Fruit fly (Drosophila melanogaster): ENCODE results near the gene Drgx.

DNA sequence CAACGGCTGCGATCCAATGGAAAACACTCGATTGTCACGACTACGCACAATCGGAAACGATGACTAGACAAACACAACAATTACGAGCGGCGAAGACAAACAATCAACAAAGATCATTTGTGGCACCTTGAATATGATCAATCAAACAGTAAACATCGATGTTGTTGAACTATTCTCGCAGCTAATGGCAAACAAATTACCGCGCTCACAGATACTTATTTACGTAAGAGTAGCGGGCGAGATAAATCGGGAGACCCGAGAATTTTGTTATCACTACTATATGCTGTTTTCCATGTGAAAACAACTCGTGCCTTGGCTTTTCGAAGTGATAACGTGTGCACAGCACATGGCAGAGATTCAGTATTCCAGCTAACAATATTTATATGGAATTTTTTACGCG lies 33.7 kb upstream of the Drgx start:
- TF ChIP-seq CG8301 (tag; optimal IDR thresholded peaks at IDR 0.05) (no peak), CG10348 (GFP tag; IDR thresholded peaks at IDR 0.05) (no peak), CG17806 (tag; optimal IDR thresholded peaks at IDR 0.05) (no peak), CG12605 (GFP tag; IDR thresholded peaks at IDR 0.05) (no peak), CG9948 (tag; optimal IDR thresholded peaks at IDR 0.05) (no peak), Pif1B (GFP tag; optimal IDR thresholded peaks at IDR 0.05) (no peak), CG13204 (GFP tag; optimal IDR thresholded peaks at IDR 0.05) (no peak)

All from whole organism, pupa.